Fruit fly (Drosophila melanogaster): ENCODE results near the gene kipf.

Gene kipf

dm6 chr3R:7947349-7947748, 33.7 kb downstream of the kipf start:
- TF ChIP-seq CG2199 (GFP tag; IDR thresholded peaks at IDR 0.05) (peak; percentile 22; the same call in 1 of the 3 replicates), cg (GFP tag; optimal IDR thresholded peaks at IDR 0.05) (peak; percentile 13), Nf-YB (GFP tag; optimal IDR thresholded peaks at IDR 0.05) (peak; percentile 49), sd (tag; optimal IDR thresholded peaks at IDR 0.05) (no peak), Trl (optimal IDR thresholded peaks at IDR 0.05) (peak in 1 of 2 experiments; percentile 25), Trl (GFP tag; optimal IDR thresholded peaks at IDR 0.05) (no peak), Drgx (GFP tag; IDR thresholded peaks at IDR 0.05) (peak; percentile 57; the same call in 1 of the 2 replicates), zfh2 (GFP tag; optimal IDR thresholded peaks at IDR 0.05) (no peak), twi (tag; optimal IDR thresholded peaks at IDR 0.05) (peak; percentile 20)

DNA sequence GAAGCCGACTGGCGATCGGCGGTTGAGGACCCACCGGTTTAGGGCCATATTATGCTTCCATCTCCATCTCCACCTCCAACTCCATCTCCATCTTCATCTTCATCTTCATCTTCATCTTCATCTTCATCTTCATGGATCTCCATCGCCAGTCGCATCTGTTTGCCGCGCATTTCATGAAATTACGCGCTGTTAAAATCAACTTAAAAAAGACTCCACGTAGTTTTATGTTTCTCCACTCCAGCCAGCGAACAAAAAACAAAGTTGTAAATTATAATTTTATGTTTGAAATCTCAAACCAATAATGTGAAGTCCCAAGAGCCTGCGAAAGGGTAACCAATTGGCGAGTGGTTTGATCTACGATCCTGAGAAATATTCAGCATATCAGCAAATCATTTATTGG, 36.5 kb downstream of the kipf start:
- TF ChIP-seq Asciz (GFP tag; optimal IDR thresholded peaks at IDR 0.05) (no peak), Mad (GFP tag; optimal IDR thresholded peaks at IDR 0.05) (no peak), Ets65A (GFP tag) (peak; percentile 65), cg (GFP tag; optimal IDR thresholded peaks at IDR 0.05) (no peak), NC2β (GFP tag; optimal IDR thresholded peaks at IDR 0.05) (no peak)

DNA sequence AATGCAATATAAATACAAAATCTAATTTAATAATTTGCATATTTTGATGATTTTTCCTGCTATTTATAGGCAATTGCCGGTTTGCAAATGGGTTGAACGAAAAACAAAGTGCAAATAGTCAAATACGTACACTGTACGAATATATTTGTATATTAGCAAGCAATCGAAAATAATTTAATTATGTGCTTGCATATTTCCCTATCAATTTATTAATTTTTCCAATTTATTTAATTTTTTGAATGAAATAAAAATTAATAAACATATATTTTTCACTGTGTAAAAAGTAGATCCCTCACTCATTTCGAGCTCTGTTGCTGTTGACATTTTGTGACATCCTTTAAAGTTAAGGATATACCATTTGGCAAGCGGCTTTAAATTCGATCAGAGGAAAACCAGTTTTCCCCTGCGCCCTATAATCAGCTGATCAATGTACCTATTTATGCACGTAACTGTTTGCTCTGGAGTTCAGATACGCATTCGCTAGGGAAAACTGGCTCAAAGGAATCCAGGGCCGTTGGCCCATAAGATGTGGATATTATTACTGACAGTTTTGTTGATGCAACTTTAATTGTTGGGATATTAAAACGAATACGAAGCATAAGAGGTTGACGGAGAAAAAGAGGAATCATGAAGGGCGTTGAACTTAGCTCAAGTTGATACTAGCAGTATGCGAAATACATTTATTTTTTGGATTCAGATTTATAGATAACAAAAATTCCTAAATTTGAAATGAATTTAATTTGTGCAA, 39.6 kb downstream of the kipf start:
- TF ChIP-seq eve (GFP tag; optimal IDR thresholded peaks at IDR 0.05) (no peak), sens (GFP tag) (peak; percentile 23), CG17385 (GFP tag; optimal IDR thresholded peaks at IDR 0.05) (no peak), CG1832 (GFP tag; optimal IDR thresholded peaks at IDR 0.05) (no peak), gem (tag; optimal IDR thresholded peaks at IDR 0.05) (peak; percentile 19)

DNA sequence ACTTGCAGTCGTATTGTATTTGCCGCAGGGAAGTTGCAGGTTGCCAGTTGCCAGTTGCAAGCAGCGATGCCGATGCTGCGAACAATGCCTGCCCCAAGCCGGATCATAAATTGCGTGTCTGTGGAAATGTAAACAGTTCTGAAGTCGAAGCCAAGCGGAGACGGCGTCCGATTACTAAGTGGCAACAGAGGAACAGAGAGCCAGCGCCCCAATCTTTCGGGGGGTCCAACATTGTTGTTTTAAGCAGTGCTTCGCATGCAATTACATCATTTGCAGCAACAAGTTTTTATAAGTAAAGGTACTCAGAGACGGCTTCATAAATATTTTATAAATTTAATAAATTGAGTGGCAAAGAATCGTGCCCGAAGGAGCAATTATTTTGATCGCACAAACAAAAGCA, 40.8 kb downstream of the kipf start:
- TF ChIP-seq pan (optimal IDR thresholded peaks at IDR 0.05) (no peak), pan (GFP tag; optimal IDR thresholded peaks at IDR 0.05 in 1 of 2, IDR thresholded peaks at IDR 0.05 in 1 of 2) (no peak), emc (GFP tag; optimal IDR thresholded peaks at IDR 0.05) (no peak), Dp (GFP tag; optimal IDR thresholded peaks at IDR 0.05) (no peak), cad (GFP tag; optimal IDR thresholded peaks at IDR 0.05) (peak; percentile 23), slp2 (GFP tag; optimal IDR thresholded peaks at IDR 0.05) (no peak), sens (GFP tag) (peak; percentile 26), Fer3 (tag; optimal IDR thresholded peaks at IDR 0.05) (no peak), CG30020 (tag; optimal IDR thresholded peaks at IDR 0.05) (no peak), CG15514 (GFP tag; optimal IDR thresholded peaks at IDR 0.05) (no peak), Max (GFP tag; optimal IDR thresholded peaks at IDR 0.05) (no peak), CG11093 (GFP tag; IDR thresholded peaks at IDR 0.05) (no peak), Dll (GFP tag; IDR thresholded peaks at IDR 0.05; ENCODE audit: partially characterized antibody) (no peak), pho (GFP tag; optimal IDR thresholded peaks at IDR 0.05) (no peak)

DNA sequence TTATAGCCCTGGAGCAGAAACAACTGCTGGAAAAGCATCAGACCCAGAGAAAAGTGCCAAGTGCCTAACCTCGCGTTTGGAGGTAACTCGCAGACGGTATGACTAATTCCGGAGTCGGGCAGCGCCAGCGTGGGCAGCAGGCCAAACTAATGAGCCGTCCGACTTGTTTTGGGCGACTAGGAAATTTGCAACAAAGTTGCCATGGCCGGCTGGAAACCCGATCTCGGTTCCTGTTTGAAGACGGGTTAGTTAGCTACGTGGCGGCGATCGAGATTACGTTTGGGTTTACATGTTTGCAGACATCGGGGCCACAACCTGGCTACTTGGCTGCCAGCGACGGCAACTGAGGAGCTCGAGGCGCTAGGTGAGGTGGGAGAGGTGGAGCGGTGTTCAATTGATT, 43.4 kb downstream of the kipf start:
- TF ChIP-seq NK7.1 (GFP tag; optimal IDR thresholded peaks at IDR 0.05), result no peak

dm6 chr3R:7961348-7961747, 47.7 kb downstream of the kipf start:
- TF ChIP-seq ash1 (GFP tag; optimal IDR thresholded peaks at IDR 0.05) (no peak), Nf-YB (GFP tag; optimal IDR thresholded peaks at IDR 0.05) (peak; percentile 69)
